Fruit fly (Drosophila melanogaster): Measurements from ENCODE around the gene nero.

- TF ChIP-seq EcR (GFP tag; optimal IDR thresholded peaks at IDR 0.05) = no peak
- no peak for TF ChIP-seq CG8478 (optimal IDR thresholded peaks at IDR 0.05)
- no peak for TF ChIP-seq pan (optimal IDR thresholded peaks at IDR 0.05)
- TF ChIP-seq usp (GFP tag; optimal IDR thresholded peaks at IDR 0.05) = no peak
Measured at dm6 chr3R:31745629-31746081, 1.7 kb downstream of the nero start, which contains the start of gene awd.
